Worm (Caenorhabditis elegans): ENCODE results near the gene gst-17.

- TF ChIP-seq lin-39 (tag; optimal IDR thresholded peaks at IDR 0.05) (no peak), Y116A8C.19 (tag; optimal IDR thresholded peaks at IDR 0.05; ENCODE audit: borderline replicate concordance) (no peak), mep-1 (tag; optimal IDR thresholded peaks at IDR 0.05) (no peak)
Observed at ce11 chrII:13600904-13601303, 29.7 kb downstream of the gst-17 start, which contains the start of gene csp-1.
